Fruit fly (Drosophila melanogaster) whole organism, prepupa: Measurements from ENCODE around the gene CG4953.

ENCODE experiments used
- CG15336 ChIP-seq: fragments of 200-800 bp; sonication (Bioruptor generic); IDR thresholded peaks from 2 replicates; pipeline ENCODE4 v1.3.6; 2022; ENCODE audit warnings: missing biosample characterization, missing genetic modification characterization
- CG6808 ChIP-seq: fragments of 200-800 bp; sonication (Bioruptor generic); optimal IDR thresholded peaks from 3 replicates; lab custom pipeline; 2017; ENCODE audit warnings: missing biosample characterization, missing genetic modification characterization, mild to moderate bottlenecking, moderate library complexity, missing genetic modification reagents
- Ets21C ChIP-seq: fragments of 200-800 bp; sonication (Bioruptor generic); optimal IDR thresholded peaks from 3 replicates; lab custom pipeline; 2016; ENCODE audit warnings: missing biosample characterization, missing genetic modification characterization
- Met ChIP-seq: fragments of 200-800 bp; sonication (Bioruptor generic); optimal IDR thresholded peaks from 3 replicates; lab custom pipeline; 2016; ENCODE audit warnings: missing biosample characterization, missing genetic modification characterization
- vri ChIP-seq: fragments of 200-800 bp; sonication (Bioruptor generic); optimal IDR thresholded peaks from 3 replicates; lab custom pipeline; 2016; ENCODE audit warnings: missing biosample characterization, mild to moderate bottlenecking, missing genetic modification characterization

DNA sequence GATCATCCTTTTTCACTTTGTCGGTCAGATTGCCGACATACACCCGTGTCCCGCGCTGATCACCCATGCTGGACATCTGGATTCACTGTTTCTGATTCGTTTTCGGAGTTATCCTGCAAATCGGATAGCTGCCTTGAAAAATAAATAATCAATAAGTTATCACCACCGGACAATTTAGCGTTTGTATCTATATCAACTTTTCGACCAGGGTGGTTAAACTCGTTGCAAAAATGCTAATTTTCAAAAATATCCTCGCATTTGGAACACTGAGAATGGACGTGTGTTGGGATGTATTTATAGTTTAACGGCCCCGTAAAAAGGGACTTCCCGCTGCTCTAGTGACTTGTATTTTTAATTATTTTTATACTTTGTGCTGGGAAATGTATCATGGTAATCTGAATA, 3.2 kb upstream of the CG4953 start, which contains the start of gene Rsf1:
- TF ChIP-seq vri (GFP tag; lab: Kevin White, UChicago) (no peak), Met (GFP tag; lab: Kevin White, UChicago) (no peak), Ets21C (GFP tag; lab: Kevin White, UChicago) (no peak), CG6808 (GFP tag; lab: Kevin White, UChicago) (no peak), CG15336 (GFP tag; lab: Robert Waterston, UW) (no peak)
